Fruit fly (Drosophila melanogaster) whole organism, embryonic: ENCODE results near the gene CG33172.

Source experiments
- ATbp ChIP-seq: fragments of 200-800 bp; sonication (Bioruptor generic); optimal IDR thresholded peaks from 2 replicates; lab custom pipeline; 2017; ENCODE audit warnings: missing biosample characterization, mild to moderate bottlenecking, missing genetic modification characterization, missing genetic modification reagents
- Atf6 ChIP-seq: fragments of 200-800 bp; sonication (Bioruptor generic); IDR thresholded peaks from 2 replicates; pipeline ENCODE4 v1.3.6; 2022; ENCODE audit warnings: missing biosample characterization, missing genetic modification characterization
- CG13424 ChIP-seq: fragments of 200-800 bp; sonication (Bioruptor generic); optimal IDR thresholded peaks from 2 replicates; lab custom pipeline; 2019; ENCODE audit warnings: missing biosample characterization, mild to moderate bottlenecking, missing genetic modification characterization, moderate library complexity
- CG14050 ChIP-seq: fragments of 200-800 bp; sonication (Bioruptor generic); IDR thresholded peaks from 3 replicates; pipeline ENCODE4 v1.3.6; 2022; ENCODE audit warnings: missing biosample characterization, missing genetic modification characterization
- CG15696 ChIP-seq: fragments of 200-800 bp; sonication (Bioruptor generic); optimal IDR thresholded peaks from 2 replicates; lab custom pipeline; 2019; ENCODE audit warnings: missing biosample characterization, mild to moderate bottlenecking, missing genetic modification characterization, moderate library complexity
- CG1602 ChIP-seq: fragments of 200-800 bp; sonication (Bioruptor generic); optimal IDR thresholded peaks from 3 replicates; lab custom pipeline; 2016; ENCODE audit warnings: missing biosample characterization, missing genetic modification characterization
- CG17829 ChIP-seq: fragments of 200-800 bp; optimal IDR thresholded peaks from 2 replicates; lab custom pipeline; 2019; ENCODE audit warnings: missing biosample characterization, mild to moderate bottlenecking, missing genetic modification characterization, moderate library complexity
- CG2199 ChIP-seq: fragments of 200-800 bp; sonication (Bioruptor generic); IDR thresholded peaks from 3 replicates; pipeline ENCODE4 v1.3.6; 2022; ENCODE audit warnings: missing biosample characterization, missing genetic modification characterization
- CG42726 ChIP-seq: fragments of 200-800 bp; sonication (Bioruptor generic); IDR thresholded peaks from 2 replicates; pipeline ENCODE4 v1.3.6; 2022; ENCODE audit warnings: missing biosample characterization, missing genetic modification characterization; ENCODE audit not compliant: partially characterized antibody
- CG5180 ChIP-seq: fragments of 200-800 bp; sonication (Bioruptor generic); optimal IDR thresholded peaks from 3 replicates; lab custom pipeline; 2017; ENCODE audit warnings: missing biosample characterization, missing genetic modification characterization, mild to moderate bottlenecking, moderate library complexity, missing genetic modification reagents
- CG5953 ChIP-seq: fragments of 200-800 bp; sonication (Bioruptor generic); IDR thresholded peaks from 2 replicates; pipeline ENCODE4 v1.3.6; 2022; ENCODE audit warnings: missing biosample characterization, missing genetic modification characterization
- CG6854 ChIP-seq: fragments of 200-800 bp; sonication (Bioruptor generic); optimal IDR thresholded peaks from 3 replicates; lab custom pipeline; 2017; ENCODE audit warnings: missing biosample characterization, mild to moderate bottlenecking, missing genetic modification characterization
- CG9215 ChIP-seq: fragments of 200-800 bp; sonication (Bioruptor generic); IDR thresholded peaks from 2 replicates; pipeline ENCODE4 v1.3.6; 2022; ENCODE audit warnings: missing biosample characterization, missing genetic modification characterization
- Camta ChIP-seq: fragments of 200-800 bp; sonication (Bioruptor generic); optimal IDR thresholded peaks from 2 replicates; lab custom pipeline; 2016; ENCODE audit warnings: missing biosample characterization, missing genetic modification characterization
- Chrac-16 ChIP-seq: fragments of 200-800 bp; sonication (Bioruptor generic); optimal IDR thresholded peaks from 3 replicates; lab custom pipeline; 2016; ENCODE audit warnings: missing biosample characterization, missing genetic modification characterization
- CoRest ChIP-seq: fragments of 200-800 bp; sonication (Bioruptor generic); optimal IDR thresholded peaks from 3 replicates; lab custom pipeline; 2018; ENCODE audit warnings: missing biosample characterization, mild to moderate bottlenecking, missing genetic modification characterization, moderate library complexity
- D ChIP-seq, 2 experiments: fragments of 200-800 bp in 1 of 2; fragments of >200 bp in 1 of 2; sonication (Bioruptor generic) in 1 of 2; optimal IDR thresholded peaks; 2 replicates in 1 of 2; 3 replicates in 1 of 2; lab custom pipeline; 2017; ENCODE audit warnings: mild to moderate bottlenecking in 1 of 2, missing biosample characterization in 1 of 2, missing genetic modification characterization in 1 of 2, missing genetic modification reagents in 1 of 2
- D19A ChIP-seq: fragments of 200-800 bp; optimal IDR thresholded peaks from 3 replicates; lab custom pipeline; 2019; ENCODE audit warnings: missing biosample characterization, mild to moderate bottlenecking, missing genetic modification characterization, moderate library complexity
- Dfd ChIP-seq, 2 experiments: fragments of >200 bp; optimal IDR thresholded peaks; 2 replicates each; lab custom pipeline; 2017; ENCODE audit warnings: missing biosample characterization in 2 of 2, missing genetic modification characterization in 2 of 2
- HLH54F ChIP-seq: fragments of 200-800 bp; sonication (Bioruptor generic); optimal IDR thresholded peaks from 3 replicates; lab custom pipeline; 2016; ENCODE audit warnings: missing biosample characterization, missing genetic modification characterization
- MBD-R2 ChIP-seq: fragments of 200-800 bp; sonication (Bioruptor generic); IDR thresholded peaks from 2 replicates; pipeline ENCODE4 v1.3.6; 2022; ENCODE audit warnings: missing biosample characterization, missing genetic modification characterization
- NC2β ChIP-seq: fragments of 200-800 bp; sonication (Bioruptor generic); optimal IDR thresholded peaks from 2 replicates; lab custom pipeline; 2016; ENCODE audit warnings: missing biosample characterization, missing genetic modification characterization
- Oaz ChIP-seq: fragments of 200-800 bp; sonication (Bioruptor generic); IDR thresholded peaks from 2 replicates; pipeline ENCODE4 v1.3.6; 2022; ENCODE audit warnings: missing biosample characterization, missing genetic modification characterization
- Opbp ChIP-seq: fragments of 200-800 bp; sonication (Bioruptor generic); IDR thresholded peaks from 3 replicates; pipeline ENCODE4 v1.3.6; 2022; ENCODE audit warnings: missing biosample characterization, missing genetic modification characterization; ENCODE audit not compliant: partially characterized antibody
- bbx ChIP-seq: fragments of 200-800 bp; sonication (Bioruptor generic); IDR thresholded peaks from 2 replicates; pipeline ENCODE4 v1.3.6; 2022; ENCODE audit warnings: missing biosample characterization, missing genetic modification characterization; ENCODE audit not compliant: partially characterized antibody
- cad ChIP-seq: fragments of >200 bp; optimal IDR thresholded peaks from 2 replicates; lab custom pipeline; 2017; ENCODE audit warnings: missing biosample characterization, missing genetic modification characterization
- cg ChIP-seq: fragments of 200-800 bp; sonication (Bioruptor generic); optimal IDR thresholded peaks from 3 replicates; lab custom pipeline; 2019; ENCODE audit warnings: missing biosample characterization, mild to moderate bottlenecking, missing genetic modification characterization, moderate library complexity
- crc ChIP-seq: fragments of 200-800 bp; sonication (Bioruptor generic); optimal IDR thresholded peaks from 2 replicates; lab custom pipeline; 2016; ENCODE audit warnings: missing biosample characterization, missing genetic modification characterization
- crp ChIP-seq, 2 experiments: fragments of 200-800 bp; sonication (Bioruptor generic); optimal IDR thresholded peaks; 2 replicates in 1 of 2; 3 replicates in 1 of 2; lab custom pipeline; 2017; ENCODE audit warnings: missing biosample characterization in 2 of 2, missing genetic modification characterization in 2 of 2, mild to moderate bottlenecking in 1 of 2, moderate library complexity in 1 of 2
- dysf ChIP-seq: fragments of 200-800 bp; sonication (Bioruptor generic); IDR thresholded peaks from 3 replicates; pipeline ENCODE4 v1.3.6; 2022; ENCODE audit warnings: missing biosample characterization, missing genetic modification characterization
- kay ChIP-seq: fragments of 200-800 bp; sonication (Bioruptor generic); optimal IDR thresholded peaks from 2 replicates; lab custom pipeline; 2016; ENCODE audit warnings: missing biosample characterization, missing genetic modification characterization
- knrl ChIP-seq: fragments of 200-800 bp; sonication (Bioruptor generic); IDR thresholded peaks from 3 replicates; pipeline ENCODE4 v1.3.6; 2022; ENCODE audit warnings: missing biosample characterization, missing genetic modification characterization; ENCODE audit not compliant: partially characterized antibody
- lmd ChIP-seq: fragments of 200-800 bp; sonication (Bioruptor generic); IDR thresholded peaks from 2 replicates; pipeline ENCODE4 v1.3.6; 2022; ENCODE audit warnings: missing biosample characterization, missing genetic modification characterization
- lola ChIP-seq, 3 experiments: fragments of >200 bp in 2 of 3; fragments of 200-800 bp in 1 of 3; sonication (Bioruptor generic) in 1 of 3; optimal IDR thresholded peaks; 2 replicates each; lab custom pipeline; 2017 to 2019; ENCODE audit warnings: missing biosample characterization in 3 of 3, missing genetic modification characterization in 3 of 3, mild to moderate bottlenecking in 1 of 3, moderate library complexity in 1 of 3
- lov ChIP-seq, 2 experiments: fragments of 200-800 bp in 1 of 2; fragments of >200 bp in 1 of 2; sonication (Bioruptor generic) in 1 of 2; IDR thresholded peaks in 1 of 2; optimal IDR thresholded peaks in 1 of 2; 2 replicates in 1 of 2; 3 replicates in 1 of 2; pipeline versions ENCODE4 v1.3.6 to Lab custom; 2017 to 2022; ENCODE audit warnings: missing biosample characterization in 1 of 2, missing genetic modification characterization in 1 of 2
- nerfin-1 ChIP-seq: fragments of 200-800 bp; sonication (Bioruptor generic); optimal IDR thresholded peaks from 3 replicates; lab custom pipeline; 2019; ENCODE audit warnings: missing biosample characterization, mild to moderate bottlenecking, missing genetic modification characterization, moderate library complexity
- org-1 ChIP-seq: fragments of 200-800 bp; sonication (Bioruptor generic); optimal IDR thresholded peaks from 2 replicates; lab custom pipeline; 2017; ENCODE audit warnings: missing biosample characterization, missing genetic modification characterization
- pan ChIP-seq, 4 experiments: fragments of >200 bp in 3 of 4; fragments of 200-800 bp in 1 of 4; sonication (Bioruptor generic) in 1 of 4; optimal IDR thresholded peaks in 3 of 4; IDR thresholded peaks in 1 of 4; 2 replicates each; pipeline versions ENCODE4 v1.3.6 to Lab custom; 2017 to 2022; ENCODE audit warnings: missing biosample characterization in 2 of 4, missing genetic modification characterization in 2 of 4, mixed read lengths in 1 of 4
- pfk ChIP-seq: fragments of 200-800 bp; sonication (Bioruptor generic); optimal IDR thresholded peaks from 2 replicates; lab custom pipeline; 2018; ENCODE audit warnings: missing biosample characterization, mild to moderate bottlenecking, missing genetic modification characterization, moderate library complexity
- pho ChIP-seq: fragments of 200-800 bp; sonication (Bioruptor generic); optimal IDR thresholded peaks from 2 replicates; lab custom pipeline; 2016; ENCODE audit warnings: missing biosample characterization, missing genetic modification characterization
- pros ChIP-seq: fragments of 200-800 bp; sonication (Bioruptor generic); optimal IDR thresholded peaks from 3 replicates; lab custom pipeline; 2019; ENCODE audit warnings: missing biosample characterization, mild to moderate bottlenecking, missing genetic modification characterization, moderate library complexity
- sd ChIP-seq: fragments of 200-800 bp; sonication (Bioruptor generic); optimal IDR thresholded peaks from 3 replicates; lab custom pipeline; 2018; ENCODE audit warnings: missing biosample characterization, mild to moderate bottlenecking, missing genetic modification characterization, moderate library complexity
- sens ChIP-seq: fragments of 200-800 bp; sonication (Bioruptor generic); peaks from one replicate; lab custom pipeline; 2016; ENCODE audit warnings: missing biosample characterization, missing genetic modification characterization
- tna ChIP-seq: fragments of 200-800 bp; sonication (Bioruptor generic); IDR thresholded peaks from 2 replicates; pipeline ENCODE4 v1.3.6; 2022; ENCODE audit warnings: missing biosample characterization, missing genetic modification characterization; ENCODE audit not compliant: partially characterized antibody
- toy ChIP-seq: fragments of 200-800 bp; sonication (Bioruptor generic); IDR thresholded peaks from 2 replicates; pipeline ENCODE4 v1.3.6; 2022; ENCODE audit warnings: missing biosample characterization, missing genetic modification characterization
- wek ChIP-seq: fragments of 200-800 bp; sonication (Bioruptor generic); optimal IDR thresholded peaks from 3 replicates; lab custom pipeline; 2018; ENCODE audit warnings: missing biosample characterization, mild to moderate bottlenecking, missing genetic modification characterization, moderate library complexity
- wor ChIP-seq: fragments of 200-800 bp; sonication (Bioruptor generic); IDR thresholded peaks from 2 replicates; pipeline ENCODE4 v1.3.6; 2022; ENCODE audit warnings: missing biosample characterization, missing genetic modification characterization
- zen ChIP-seq: fragments of 200-800 bp; sonication (Bioruptor generic); optimal IDR thresholded peaks from 3 replicates; lab custom pipeline; 2018; ENCODE audit warnings: missing biosample characterization, mild to moderate bottlenecking, missing genetic modification characterization, moderate library complexity

Gene CG33172

dm6 chrX:15816905-15817304 is 47.4 kb downstream of the CG33172 start (continued):
- no peak for TF ChIP-seq HLH54F
- no peak for TF ChIP-seq CG6854 (GFP tag; lab: Kevin White, UChicago)
- no peak for TF ChIP-seq CG1602 (GFP tag; lab: Kevin White, UChicago)
- no peak for TF ChIP-seq Dfd (GFP tag; optimal IDR thresholded peaks at IDR 0.05; lab: Kevin White, UChicago)
- no peak for TF ChIP-seq toy
- TF ChIP-seq dysf: no peak
- TF ChIP-seq tna (GFP tag; lab: Robert Waterston, UW): no peak
- TF ChIP-seq pho (GFP tag; lab: Kevin White, UChicago): no peak
- TF ChIP-seq lov (optimal IDR thresholded peaks at IDR 0.05; lab: Kevin White, UChicago): no peak
- no peak for TF ChIP-seq lov (GFP tag; IDR thresholded peaks at IDR 0.05; lab: Robert Waterston, UW)
- TF ChIP-seq Oaz (GFP tag; lab: Robert Waterston, UW): no peak
- TF ChIP-seq knrl: no peak
- peak; percentile 95 for TF ChIP-seq sd (tag; lab: Kevin White, UChicago)
- TF ChIP-seq zen (tag; lab: Kevin White, UChicago): no peak
- peak; percentile 95 for TF ChIP-seq nerfin-1
- TF ChIP-seq pan (optimal IDR thresholded peaks at IDR 0.05; lab: Kevin White, UChicago): no peak
- TF ChIP-seq pan (GFP tag; optimal IDR thresholded peaks at IDR 0.05 in 1 of 2, IDR thresholded peaks at IDR 0.05 in 1 of 2): no peak
- TF ChIP-seq wek (GFP tag; lab: Kevin White, UChicago): no peak
- TF ChIP-seq CG5953: no peak
- no peak for TF ChIP-seq org-1 (GFP tag; lab: Kevin White, UChicago)
- peak; percentile 60 for TF ChIP-seq cg (GFP tag; lab: Kevin White, UChicago)
- no peak for TF ChIP-seq Camta (GFP tag; lab: Kevin White, UChicago)
- no peak for TF ChIP-seq CG14050 (GFP tag; lab: Robert Waterston, UW)
- TF ChIP-seq CG42726 (GFP tag; lab: Robert Waterston, UW): no peak
- TF ChIP-seq crp (GFP tag; optimal IDR thresholded peaks at IDR 0.05; lab: Kevin White, UChicago): no peak
- no peak for TF ChIP-seq NC2β (GFP tag; lab: Kevin White, UChicago)
- no peak for TF ChIP-seq lmd
- TF ChIP-seq cad (GFP tag; lab: Kevin White, UChicago): no peak
- no peak for TF ChIP-seq MBD-R2 (GFP tag; lab: Robert Waterston, UW)
- TF ChIP-seq, all 482 proteins: peak for 7

dm6 chrX:15817823-15818222 is 48.4 kb downstream of the CG33172 start:
- TF ChIP-seq Atf6 (GFP tag; lab: Robert Waterston, UW) (no peak), CG13424 (tag; lab: Kevin White, UChicago) (no peak), sd (tag; lab: Kevin White, UChicago) (peak; percentile 89), Opbp (GFP tag; lab: Robert Waterston, UW) (peak; percentile 37; the same call in 2 of the 3 replicates), D19A (tag; lab: Kevin White, UChicago) (peak; percentile 5), CG2199 (GFP tag; lab: Robert Waterston, UW) (peak; percentile 96; the same call in 2 of the 3 replicates), sens (peak; percentile 33), kay (GFP tag; lab: Kevin White, UChicago) (no peak), lola (GFP tag; optimal IDR thresholded peaks at IDR 0.05; lab: Kevin White, UChicago) (no peak), wor (GFP tag; lab: Robert Waterston, UW) (no peak), crc (no peak), pros (peak; percentile 56), CG9215 (GFP tag; lab: Robert Waterston, UW) (no peak), D (optimal IDR thresholded peaks at IDR 0.05; lab: Kevin White, UChicago) (peak; percentile 28), D (GFP tag; optimal IDR thresholded peaks at IDR 0.05; lab: Kevin White, UChicago) (no peak), ATbp (no peak), CG17829 (no peak), nerfin-1 (peak; percentile 90), Chrac-16 (GFP tag; lab: Kevin White, UChicago) (no peak), cad (GFP tag; lab: Kevin White, UChicago) (no peak), bbx (peak; percentile 46; the same call in 1 of the 2 replicates), pfk (GFP tag; lab: Kevin White, UChicago) (peak; percentile 40), CG15696 (tag; lab: Kevin White, UChicago) (peak; percentile 25), CG5180 (GFP tag; lab: Kevin White, UChicago) (peak; percentile 10), CoRest (tag; lab: Kevin White, UChicago) (no peak)
